Worm (Caenorhabditis elegans): Measurements from ENCODE around the gene ZK354.8.

DNA sequence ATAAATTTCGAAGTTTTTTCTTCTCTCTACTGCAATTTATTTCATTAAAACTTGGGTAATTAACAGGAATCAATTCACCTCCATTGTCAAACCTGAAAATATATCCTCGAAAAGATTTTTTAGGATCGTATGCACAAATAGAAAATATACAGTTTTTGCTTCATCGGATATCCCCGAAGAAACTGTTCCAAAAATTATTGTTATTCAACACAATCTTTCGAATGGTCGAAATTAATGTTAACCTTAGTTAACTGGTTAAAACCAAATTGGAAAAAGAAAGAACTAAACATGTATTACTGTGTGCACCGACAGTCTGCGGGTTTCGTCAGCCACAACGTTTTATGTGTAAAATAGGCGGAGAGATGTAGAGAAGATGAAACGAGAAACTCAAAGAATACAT is 11.2 kb upstream of the ZK354.8 start:
- TF ChIP-seq snpc-4 (tag; optimal IDR thresholded peaks at IDR 0.05) (no peak), nhr-28 (tag; optimal IDR thresholded peaks at IDR 0.05) (no peak), ceh-83 (GFP tag; optimal IDR thresholded peaks at IDR 0.05) (no peak), ceh-39 (tag; optimal IDR thresholded peaks at IDR 0.05) (no peak), unc-39 (tag; optimal IDR thresholded peaks at IDR 0.05) (no peak), unc-62 (GFP tag; optimal IDR thresholded peaks at IDR 0.05) (no peak), sptf-1 (tag; optimal IDR thresholded peaks at IDR 0.05) (no peak), nhr-12 (tag; optimal IDR thresholded peaks at IDR 0.05) (no peak), blmp-1 (tag; optimal IDR thresholded peaks at IDR 0.05) (no peak), elt-3 (tag; optimal IDR thresholded peaks at IDR 0.05) (no peak)
